Fruit fly (Drosophila melanogaster) whole organism, wandering third instar larva: ENCODE measurements around the gene flr.

ENCODE experiments used
- Abd-B ChIP-seq: fragments of >200 bp; optimal IDR thresholded peaks from 2 replicates; lab custom pipeline; 2017; ENCODE audit warnings: missing biosample characterization, missing genetic modification characterization
- CG32264 ChIP-seq: fragments of 200-800 bp; sonication (Bioruptor generic); optimal IDR thresholded peaks from 2 replicates; lab custom pipeline; 2016; ENCODE audit warnings: missing biosample characterization, missing genetic modification characterization
- CG9705 ChIP-seq: fragments of 200-800 bp; sonication (Bioruptor generic); optimal IDR thresholded peaks from 2 replicates; lab custom pipeline; 2018; ENCODE audit warnings: missing biosample characterization, mild to moderate bottlenecking, missing genetic modification characterization
- CrebA ChIP-seq: fragments of 200-800 bp; sonication (Bioruptor generic); optimal IDR thresholded peaks from 2 replicates; lab custom pipeline; 2016; ENCODE audit warnings: missing biosample characterization, mild to moderate bottlenecking, missing genetic modification characterization, borderline replicate concordance
- Dfd ChIP-seq: fragments of >200 bp; optimal IDR thresholded peaks from 2 replicates; lab custom pipeline; 2017; ENCODE audit warnings: missing biosample characterization, missing genetic modification characterization
- Dif ChIP-seq: fragments of 200-275, 200-300 bp; sonication (Bioruptor generic); optimal IDR thresholded peaks from 2 replicates; lab custom pipeline; 2018; ENCODE audit warnings: missing biosample characterization, missing genetic modification characterization; ENCODE audit not compliant: partially characterized antibody
- GATAd ChIP-seq: sonication (Bioruptor generic); optimal IDR thresholded peaks from 2 replicates; lab custom pipeline; 2016; ENCODE audit warnings: missing biosample characterization, missing genetic modification characterization
- HLH106 ChIP-seq: fragments of 200-800 bp; optimal IDR thresholded peaks from 3 replicates; lab custom pipeline; 2019; ENCODE audit warnings: missing biosample characterization, mild to moderate bottlenecking, missing genetic modification characterization, moderate library complexity
- Hnf4 ChIP-seq: fragments of 200-800 bp; sonication (Bioruptor generic); optimal IDR thresholded peaks from 2 replicates; lab custom pipeline; 2016; ENCODE audit warnings: missing biosample characterization, mild to moderate bottlenecking, missing genetic modification characterization
- Hr78 ChIP-seq: fragments of >200 bp; optimal IDR thresholded peaks from 2 replicates; lab custom pipeline; 2017; ENCODE audit warnings: missing biosample characterization, missing genetic modification characterization
- Hr83 ChIP-seq: fragments of 200-300 bp; sonication (Bioruptor generic); optimal IDR thresholded peaks from 2 replicates; lab custom pipeline; 2016; ENCODE audit warnings: missing biosample characterization, mild to moderate bottlenecking, missing genetic modification characterization, moderate library complexity; ENCODE audit not compliant: poor library complexity, severe bottlenecking
- Jra ChIP-seq: sonication (Bioruptor generic); optimal IDR thresholded peaks from 2 replicates; lab custom pipeline; 2016; ENCODE audit warnings: missing biosample characterization, missing genetic modification characterization
- Mio ChIP-seq: sonication (Bioruptor generic); optimal IDR thresholded peaks from 2 replicates; lab custom pipeline; 2016; ENCODE audit warnings: missing biosample characterization, missing genetic modification characterization
- Myc ChIP-seq: fragments of >200 bp; optimal IDR thresholded peaks from 2 replicates; lab custom pipeline; 2017
- N ChIP-seq: fragments of >200 bp; optimal IDR thresholded peaks from 2 replicates; lab custom pipeline; 2018; ENCODE audit warnings: missing biosample characterization, missing external identifiers, missing genetic modification characterization
- OdsH ChIP-seq: fragments of 200-800 bp; sonication (Bioruptor generic); optimal IDR thresholded peaks from 2 replicates; lab custom pipeline; 2016; ENCODE audit warnings: missing biosample characterization, mild to moderate bottlenecking, missing genetic modification characterization
- Rel ChIP-seq, 2 experiments: fragments of 200-800 bp; sonication (Bioruptor generic) in 1 of 2; optimal IDR thresholded peaks; 2 replicates in 1 of 2; 3 replicates in 1 of 2; lab custom pipeline; 2016 to 2019; ENCODE audit warnings: mild to moderate bottlenecking in 2 of 2, missing biosample characterization in 2 of 2, missing genetic modification characterization in 2 of 2, moderate library complexity in 1 of 2
- Sp1 ChIP-seq: fragments of 200-800 bp; sonication (Bioruptor generic); optimal IDR thresholded peaks from 3 replicates; lab custom pipeline; 2019; ENCODE audit warnings: missing biosample characterization, mild to moderate bottlenecking, missing genetic modification characterization, moderate library complexity
- Vsx2 ChIP-seq: fragments of 200-300, 225-300 bp; sonication (Bioruptor generic); optimal IDR thresholded peaks from 2 replicates; lab custom pipeline; 2018; ENCODE audit warnings: missing biosample characterization, missing genetic modification characterization; ENCODE audit not compliant: partially characterized antibody
- br ChIP-seq: fragments of 200-800 bp; sonication (Bioruptor generic); optimal IDR thresholded peaks from 2 replicates; lab custom pipeline; 2016; ENCODE audit warnings: missing biosample characterization, missing genetic modification characterization
- brk ChIP-seq: fragments of 200-800 bp; sonication (Bioruptor generic); optimal IDR thresholded peaks from 2 replicates; lab custom pipeline; 2016; ENCODE audit warnings: missing biosample characterization, mild to moderate bottlenecking, missing genetic modification characterization
- dl ChIP-seq, 2 experiments: fragments of 175-275, 200-275 bp in 1 of 2; fragments of 200-275 bp in 1 of 2; sonication (Bioruptor generic); optimal IDR thresholded peaks; lab custom pipeline; 2018; ENCODE audit warnings: mild to moderate bottlenecking in 2 of 2, missing biosample characterization in 2 of 2, missing genetic modification characterization in 2 of 2, moderate library complexity in 2 of 2; ENCODE audit not compliant: partially characterized antibody in 2 of 2, insufficient read depth in 1 of 2
- dmrt93B ChIP-seq: fragments of 200-800 bp; sonication (Bioruptor generic); optimal IDR thresholded peaks from 2 replicates; lab custom pipeline; 2018; ENCODE audit warnings: missing biosample characterization, mild to moderate bottlenecking, missing genetic modification characterization
- dsf ChIP-seq: sonication (Bioruptor generic); optimal IDR thresholded peaks from 2 replicates; lab custom pipeline; 2016; ENCODE audit warnings: missing biosample characterization, missing genetic modification characterization, borderline replicate concordance
- ey ChIP-seq: fragments of 200-800 bp; sonication (Bioruptor generic); optimal IDR thresholded peaks from 2 replicates; lab custom pipeline; 2016; ENCODE audit warnings: missing biosample characterization, missing genetic modification characterization
- foxo ChIP-seq, 2 experiments: fragments of 200-800 bp; sonication (Bioruptor generic); optimal IDR thresholded peaks; 2 replicates in 1 of 2; 3 replicates in 1 of 2; lab custom pipeline; 2016 to 2017; ENCODE audit warnings: missing biosample characterization in 2 of 2, missing genetic modification characterization in 2 of 2
- fru ChIP-seq: fragments of 200-800 bp; sonication (Bioruptor generic); optimal IDR thresholded peaks from 3 replicates; lab custom pipeline; 2016; ENCODE audit warnings: missing biosample characterization, mild to moderate bottlenecking, missing genetic modification characterization
- h ChIP-seq: fragments of 200-800 bp; sonication (Bioruptor generic); optimal IDR thresholded peaks from 3 replicates; lab custom pipeline; 2016; ENCODE audit warnings: missing biosample characterization, mild to moderate bottlenecking, missing genetic modification characterization
- jim ChIP-seq: fragments of 175-275, 200-325 bp; sonication (Bioruptor generic); optimal IDR thresholded peaks from 2 replicates; lab custom pipeline; 2016; ENCODE audit warnings: missing biosample characterization, mild to moderate bottlenecking, missing genetic modification characterization
- lola ChIP-seq: fragments of >200 bp; optimal IDR thresholded peaks from 2 replicates; lab custom pipeline; 2017; ENCODE audit warnings: missing biosample characterization, missing genetic modification characterization
- pan ChIP-seq: fragments of >200 bp; optimal IDR thresholded peaks from 2 replicates; lab custom pipeline; 2017
- psq ChIP-seq: fragments of 200-800 bp; sonication (Bioruptor generic); optimal IDR thresholded peaks from 3 replicates; lab custom pipeline; 2017; ENCODE audit warnings: missing biosample characterization, mild to moderate bottlenecking, missing genetic modification characterization, moderate library complexity
- rgr ChIP-seq: fragments of 200-800 bp; sonication (Bioruptor generic); optimal IDR thresholded peaks from 3 replicates; lab custom pipeline; 2016; ENCODE audit warnings: missing biosample characterization, mild to moderate bottlenecking, missing genetic modification characterization
- sage ChIP-seq: fragments of 200-800 bp; sonication (Bioruptor generic); optimal IDR thresholded peaks from 2 replicates; lab custom pipeline; 2016; ENCODE audit warnings: missing biosample characterization, mild to moderate bottlenecking, missing genetic modification characterization
- sv ChIP-seq: fragments of 200-800 bp; sonication (Bioruptor generic); optimal IDR thresholded peaks from 3 replicates; lab custom pipeline; 2016; ENCODE audit warnings: missing biosample characterization, missing genetic modification characterization
- tai ChIP-seq: sonication (Bioruptor generic); optimal IDR thresholded peaks from 2 replicates; lab custom pipeline; 2016; ENCODE audit warnings: missing biosample characterization, missing genetic modification characterization
- usp ChIP-seq: fragments of >200 bp; optimal IDR thresholded peaks from 2 replicates; lab custom pipeline; 2017; ENCODE audit warnings: missing biosample characterization, missing genetic modification characterization
- woc ChIP-seq: sonication (Bioruptor generic); optimal IDR thresholded peaks from 2 replicates; lab custom pipeline; 2016; ENCODE audit warnings: missing biosample characterization, mild to moderate bottlenecking, missing genetic modification characterization

The flr gene

dm6 chr3L:13409809-13410521, 2.7 kb upstream of the flr start:
- TF ChIP-seq h (GFP tag; lab: Kevin White, UChicago) (peak; percentile 20), Jra (GFP tag; lab: Kevin White, UChicago) (no peak), Vsx2 (GFP tag; lab: Kevin White, UChicago) (no peak), Hnf4 (GFP tag; lab: Kevin White, UChicago) (no peak), Abd-B (GFP tag; lab: Kevin White, UChicago) (no peak), Sp1 (GFP tag; lab: Kevin White, UChicago) (peak; percentile 42), GATAd (no peak), N (GFP tag; lab: Kevin White, UChicago) (no peak), rgr (GFP tag; lab: Kevin White, UChicago) (no peak), Myc (no peak), fru (GFP tag; lab: Kevin White, UChicago) (peak; percentile 25), CG32264 (no peak), sv (GFP tag; lab: Kevin White, UChicago) (no peak), dmrt93B (no peak), br (GFP tag; lab: Kevin White, UChicago) (peak; percentile 21), psq (peak; percentile 9), Rel (GFP tag; optimal IDR thresholded peaks at IDR 0.05; lab: Kevin White, UChicago) (no peak), Rel (tag; optimal IDR thresholded peaks at IDR 0.05; lab: Kevin White, UChicago) (no peak), lola (no peak), HLH106 (tag; lab: Kevin White, UChicago) (peak; percentile 32), CG9705 (GFP tag; lab: Kevin White, UChicago) (no peak), dl (GFP tag; optimal IDR thresholded peaks at IDR 0.05; lab: Kevin White, UChicago; ENCODE audit: insufficient read depth in 1 of 2, partially characterized antibody in 2 of 2) (no peak), Dif (GFP tag; lab: Kevin White, UChicago) (no peak), tai (GFP tag; lab: Kevin White, UChicago) (no peak), sage (GFP tag; lab: Kevin White, UChicago) (no peak), foxo (GFP tag; optimal IDR thresholded peaks at IDR 0.05; lab: Kevin White, UChicago) (peak in 1 of 2 experiments; percentile 32), Dfd (GFP tag; lab: Kevin White, UChicago) (no peak), brk (GFP tag; lab: Kevin White, UChicago) (no peak), woc (GFP tag; lab: Kevin White, UChicago) (peak; percentile 54), jim (GFP tag; lab: Kevin White, UChicago) (no peak), Hr78 (GFP tag; lab: Kevin White, UChicago) (no peak), dsf (GFP tag; lab: Kevin White, UChicago) (no peak), ey (peak; percentile 35), Hr83 (GFP tag; lab: Kevin White, UChicago) (no peak), pan (lab: Kevin White, UChicago) (no peak), Mio (GFP tag; lab: Kevin White, UChicago) (no peak), OdsH (peak; percentile 16), CrebA (no peak), usp (GFP tag; lab: Kevin White, UChicago) (no peak)

dm6 chr3L:13410999-13411398, 1.6 kb upstream of the flr start:
- no peak for TF ChIP-seq HLH106 (tag; lab: Kevin White, UChicago)
- TF ChIP-seq dl (GFP tag; optimal IDR thresholded peaks at IDR 0.05; lab: Kevin White, UChicago; ENCODE audit: insufficient read depth in 1 of 2, partially characterized antibody in 2 of 2): no peak
- TF ChIP-seq rgr (GFP tag; lab: Kevin White, UChicago): peak; percentile 7
- peak; percentile 11 for TF ChIP-seq h (GFP tag; lab: Kevin White, UChicago)
- no peak for TF ChIP-seq psq
- no peak for TF ChIP-seq GATAd
- TF ChIP-seq Vsx2 (GFP tag; lab: Kevin White, UChicago): peak; percentile 18
- no peak for TF ChIP-seq N (GFP tag; lab: Kevin White, UChicago)
- TF ChIP-seq foxo (GFP tag; optimal IDR thresholded peaks at IDR 0.05; lab: Kevin White, UChicago): peak in 1 of 2 experiments; percentile 22
- peak; percentile 13 for TF ChIP-seq ey
- peak; percentile 56 for TF ChIP-seq Hr83 (GFP tag; lab: Kevin White, UChicago)
- no peak for TF ChIP-seq Sp1 (GFP tag; lab: Kevin White, UChicago)
- TF ChIP-seq sage (GFP tag; lab: Kevin White, UChicago): no peak
- TF ChIP-seq br (GFP tag; lab: Kevin White, UChicago): no peak
